Fruit fly (Drosophila melanogaster) whole organism, embryonic: Measurements from ENCODE around the gene CG3764.
A peak's percentile ranks its signal among the peaks of the same experiment; 100 is the strongest.

Source experiments
- Bgb ChIP-seq: fragments of 200-800 bp; sonication (Bioruptor generic); IDR thresholded peaks from 2 replicates; pipeline ENCODE4 v1.3.6; 2022; ENCODE audit warnings: missing biosample characterization, missing genetic modification characterization; ENCODE audit not compliant: partially characterized antibody
- BtbVII ChIP-seq: fragments of 200-800 bp; sonication (Bioruptor generic); optimal IDR thresholded peaks from 3 replicates; lab custom pipeline; 2017; ENCODE audit warnings: missing biosample characterization, mild to moderate bottlenecking, missing genetic modification characterization
- CG10274 ChIP-seq: fragments of 200-800 bp; sonication (Bioruptor generic); optimal IDR thresholded peaks from 3 replicates; lab custom pipeline; 2017; ENCODE audit warnings: missing biosample characterization, mild to moderate bottlenecking, missing genetic modification characterization
- CG10543 ChIP-seq: fragments of 200-800 bp; sonication (Bioruptor generic); optimal IDR thresholded peaks from 3 replicates; lab custom pipeline; 2017; ENCODE audit warnings: missing biosample characterization, mild to moderate bottlenecking, missing genetic modification characterization, moderate library complexity
- CG10959 ChIP-seq: fragments of 200-800 bp; sonication (Bioruptor generic); IDR thresholded peaks from 2 replicates; pipeline ENCODE4 v1.3.6; 2022; ENCODE audit warnings: missing biosample characterization, missing genetic modification characterization
- CG10979 ChIP-seq: fragments of 200-800 bp; sonication (Bioruptor generic); optimal IDR thresholded peaks from 2 replicates; lab custom pipeline; 2018; ENCODE audit warnings: missing biosample characterization, mild to moderate bottlenecking, missing genetic modification characterization, moderate library complexity
- CG11456 ChIP-seq: fragments of 200-800 bp; sonication (Bioruptor generic); IDR thresholded peaks from 3 replicates; pipeline ENCODE4 v1.3.6; 2022; ENCODE audit warnings: missing biosample characterization, missing genetic modification characterization
- CG11695 ChIP-seq: fragments of 200-800 bp; sonication (Bioruptor generic); IDR thresholded peaks from 3 replicates; pipeline ENCODE4 v1.3.6; 2022; ENCODE audit warnings: missing biosample characterization, missing genetic modification characterization
- CG12769 ChIP-seq: fragments of 200-800 bp; sonication (Bioruptor generic); optimal IDR thresholded peaks from 2 replicates; lab custom pipeline; 2019; ENCODE audit warnings: missing biosample characterization, mild to moderate bottlenecking, missing genetic modification characterization, moderate library complexity
- CG14014 ChIP-seq: fragments of 200-800 bp; sonication (Bioruptor generic); IDR thresholded peaks from 2 replicates; pipeline ENCODE4 v1.3.6; 2022; ENCODE audit warnings: missing biosample characterization, missing genetic modification characterization
- CG1603 ChIP-seq: fragments of 200-800 bp; sonication (Bioruptor generic); optimal IDR thresholded peaks from 2 replicates; lab custom pipeline; 2019; ENCODE audit warnings: missing biosample characterization, mild to moderate bottlenecking, missing genetic modification characterization, moderate library complexity
- CG17359 ChIP-seq: fragments of 200-800 bp; sonication (Bioruptor generic); optimal IDR thresholded peaks from 3 replicates; lab custom pipeline; 2018; ENCODE audit warnings: missing biosample characterization, mild to moderate bottlenecking, missing genetic modification characterization, moderate library complexity
- CG17829 ChIP-seq: fragments of 200-800 bp; optimal IDR thresholded peaks from 2 replicates; lab custom pipeline; 2019; ENCODE audit warnings: missing biosample characterization, mild to moderate bottlenecking, missing genetic modification characterization, moderate library complexity
- CG2129 ChIP-seq: fragments of 200-800 bp; sonication (Bioruptor generic); IDR thresholded peaks from 2 replicates; pipeline ENCODE4 v1.3.6; 2022; ENCODE audit warnings: missing biosample characterization, missing genetic modification characterization; ENCODE audit not compliant: partially characterized antibody
- CG2889 ChIP-seq: fragments of 200-800 bp; sonication (Bioruptor generic); IDR thresholded peaks from 3 replicates; pipeline ENCODE4 v1.3.6; 2022; ENCODE audit warnings: missing biosample characterization, missing genetic modification characterization
- CG32772 ChIP-seq: fragments of 200-800 bp; sonication (Bioruptor generic); IDR thresholded peaks from 2 replicates; pipeline ENCODE4 v1.3.6; 2022; ENCODE audit warnings: missing biosample characterization, missing genetic modification characterization
- CG33213 ChIP-seq: fragments of 200-800 bp; sonication (Bioruptor generic); optimal IDR thresholded peaks from 3 replicates; lab custom pipeline; 2016; ENCODE audit warnings: missing biosample characterization, missing genetic modification characterization
- CG4360 ChIP-seq: fragments of 200-800 bp; sonication (Bioruptor generic); IDR thresholded peaks from 2 replicates; pipeline ENCODE4 v1.3.6; 2022; ENCODE audit warnings: missing biosample characterization, missing genetic modification characterization
- CG4707 ChIP-seq: fragments of 200-800 bp; sonication (Bioruptor generic); optimal IDR thresholded peaks from 2 replicates; lab custom pipeline; 2018; ENCODE audit warnings: missing biosample characterization, mild to moderate bottlenecking, missing genetic modification characterization, moderate library complexity
- CG5953 ChIP-seq: fragments of 200-800 bp; sonication (Bioruptor generic); IDR thresholded peaks from 2 replicates; pipeline ENCODE4 v1.3.6; 2022; ENCODE audit warnings: missing biosample characterization, missing genetic modification characterization
- CG7839 ChIP-seq: fragments of 200-800 bp; sonication (Bioruptor generic); optimal IDR thresholded peaks from 3 replicates; lab custom pipeline; 2018; ENCODE audit warnings: missing biosample characterization, mild to moderate bottlenecking, missing genetic modification characterization, moderate library complexity
- CG9215 ChIP-seq: fragments of 200-800 bp; sonication (Bioruptor generic); IDR thresholded peaks from 2 replicates; pipeline ENCODE4 v1.3.6; 2022; ENCODE audit warnings: missing biosample characterization, missing genetic modification characterization
- CG9437 ChIP-seq: fragments of 200-800 bp; sonication (Bioruptor generic); optimal IDR thresholded peaks from 2 replicates; lab custom pipeline; 2018; ENCODE audit warnings: missing biosample characterization, mild to moderate bottlenecking, missing genetic modification characterization
- Camta ChIP-seq: fragments of 200-800 bp; sonication (Bioruptor generic); optimal IDR thresholded peaks from 2 replicates; lab custom pipeline; 2016; ENCODE audit warnings: missing biosample characterization, missing genetic modification characterization
- Dip2 ChIP-seq: fragments of 200-800 bp; sonication (Bioruptor generic); IDR thresholded peaks from 2 replicates; pipeline ENCODE4 v1.3.6; 2022; ENCODE audit warnings: missing biosample characterization, missing genetic modification characterization
- Dip3 ChIP-seq: fragments of 200-800 bp; sonication (Bioruptor generic); optimal IDR thresholded peaks from 3 replicates; lab custom pipeline; 2016; ENCODE audit warnings: missing biosample characterization, missing genetic modification characterization
- Dref ChIP-seq: fragments of 200-800 bp; sonication (Bioruptor generic); IDR thresholded peaks from 2 replicates; pipeline ENCODE4 v1.3.6; 2022; ENCODE audit warnings: missing biosample characterization, missing genetic modification characterization
- Hr51 ChIP-seq, 2 experiments: fragments of 200-800 bp; sonication (Bioruptor generic); optimal IDR thresholded peaks; 2 replicates in 1 of 2; 3 replicates in 1 of 2; lab custom pipeline; 2016 to 2018; ENCODE audit warnings: missing biosample characterization in 2 of 2, missing genetic modification characterization in 2 of 2, mild to moderate bottlenecking in 1 of 2, moderate library complexity in 1 of 2
- Lim3 ChIP-seq: fragments of 200-800 bp; sonication (Bioruptor generic); IDR thresholded peaks from 2 replicates; pipeline ENCODE4 v1.3.6; 2022; ENCODE audit warnings: missing biosample characterization, missing genetic modification characterization
- Mad ChIP-seq: fragments of 200-800 bp; sonication (Bioruptor generic); optimal IDR thresholded peaks from 2 replicates; lab custom pipeline; 2016; ENCODE audit warnings: missing biosample characterization, missing genetic modification characterization
- NFAT ChIP-seq: fragments of 200-800 bp; sonication (Bioruptor generic); IDR thresholded peaks from 2 replicates; pipeline ENCODE4 v1.3.6; 2022; ENCODE audit warnings: missing biosample characterization, missing genetic modification characterization
- Pdp1 ChIP-seq, 2 experiments: fragments of 200-800 bp; sonication (Bioruptor generic); optimal IDR thresholded peaks; 3 replicates each; lab custom pipeline; 2016; ENCODE audit warnings: missing biosample characterization in 2 of 2, missing genetic modification characterization in 2 of 2, mild to moderate bottlenecking in 1 of 2, moderate library complexity in 1 of 2
- Trl ChIP-seq, 3 experiments: fragments of >200 bp in 2 of 3; fragments of 200-800 bp in 1 of 3; sonication (Bioruptor generic) in 1 of 3; optimal IDR thresholded peaks; 2 replicates in 1 of 3; 3 replicates in 2 of 3; lab custom pipeline; 2016 to 2017; ENCODE audit warnings: missing biosample characterization in 1 of 3, missing genetic modification characterization in 1 of 3
- bab2 ChIP-seq: fragments of 200-800 bp; sonication (Bioruptor generic); optimal IDR thresholded peaks from 2 replicates; lab custom pipeline; 2016; ENCODE audit warnings: missing biosample characterization, missing genetic modification characterization
- ci ChIP-seq: fragments of 200-800 bp; sonication (Bioruptor generic); IDR thresholded peaks from 3 replicates; pipeline ENCODE4 v1.3.6; 2022; ENCODE audit warnings: missing biosample characterization, missing genetic modification characterization
- dan ChIP-seq: fragments of 200-800 bp; sonication (Bioruptor generic); IDR thresholded peaks from 2 replicates; pipeline ENCODE4 v1.3.6; 2022; ENCODE audit warnings: missing biosample characterization, missing genetic modification characterization
- dmrt11E ChIP-seq: fragments of 200-800 bp; sonication (Bioruptor generic); optimal IDR thresholded peaks from 3 replicates; lab custom pipeline; 2018; ENCODE audit warnings: missing biosample characterization, mild to moderate bottlenecking, missing genetic modification characterization, moderate library complexity
- exex ChIP-seq: fragments of 200-800 bp; sonication (Bioruptor generic); optimal IDR thresholded peaks from 4 replicates; lab custom pipeline; 2018; ENCODE audit warnings: missing biosample characterization, mild to moderate bottlenecking, missing genetic modification characterization, moderate library complexity
- gro ChIP-seq: fragments of 200-800 bp; sonication (Bioruptor generic); optimal IDR thresholded peaks from 2 replicates; lab custom pipeline; 2016; ENCODE audit warnings: missing biosample characterization, missing genetic modification characterization
- kay ChIP-seq: fragments of 200-800 bp; sonication (Bioruptor generic); optimal IDR thresholded peaks from 2 replicates; lab custom pipeline; 2016; ENCODE audit warnings: missing biosample characterization, missing genetic modification characterization
- mirr ChIP-seq: fragments of 200-800 bp; sonication (Bioruptor generic); optimal IDR thresholded peaks from 3 replicates; lab custom pipeline; 2018; ENCODE audit warnings: missing biosample characterization, mild to moderate bottlenecking, missing genetic modification characterization
- otp ChIP-seq: fragments of 200-800 bp; sonication (Bioruptor generic); IDR thresholded peaks from 3 replicates; pipeline ENCODE4, ENCODE4 v1.3.6; 2022; ENCODE audit warnings: missing biosample characterization, missing genetic modification characterization
- pho ChIP-seq: fragments of 200-800 bp; sonication (Bioruptor generic); optimal IDR thresholded peaks from 2 replicates; lab custom pipeline; 2016; ENCODE audit warnings: missing biosample characterization, missing genetic modification characterization
- pros ChIP-seq: fragments of 200-800 bp; sonication (Bioruptor generic); optimal IDR thresholded peaks from 3 replicates; lab custom pipeline; 2019; ENCODE audit warnings: missing biosample characterization, mild to moderate bottlenecking, missing genetic modification characterization, moderate library complexity
- salm ChIP-seq: fragments of 200-800 bp; sonication (Bioruptor generic); optimal IDR thresholded peaks from 2 replicates; lab custom pipeline; 2018; ENCODE audit warnings: missing biosample characterization, mild to moderate bottlenecking, missing genetic modification characterization
- sc ChIP-seq, 3 experiments: fragments of >200 bp in 2 of 3; fragments of 200-800 bp in 1 of 3; sonication (Bioruptor generic) in 1 of 3; optimal IDR thresholded peaks; 2 replicates in 2 of 3; 3 replicates in 1 of 3; lab custom pipeline; 2017; ENCODE audit warnings: mild to moderate bottlenecking in 1 of 3, missing biosample characterization in 1 of 3, missing genetic modification characterization in 1 of 3, missing genetic modification reagents in 1 of 3
- sr ChIP-seq: fragments of 200-800 bp; sonication (Bioruptor generic); IDR thresholded peaks from 3 replicates; pipeline ENCODE4 v1.3.6; 2022; ENCODE audit warnings: missing biosample characterization, missing genetic modification characterization
- unpg ChIP-seq: fragments of 200-800 bp; sonication (Bioruptor generic); optimal IDR thresholded peaks from 3 replicates; lab custom pipeline; 2018; ENCODE audit warnings: missing biosample characterization, mild to moderate bottlenecking, missing genetic modification characterization, moderate library complexity
- vfl ChIP-seq: fragments of 200-800 bp; sonication (Bioruptor generic); optimal IDR thresholded peaks from 2 replicates; lab custom pipeline; 2016; ENCODE audit warnings: missing biosample characterization, missing genetic modification characterization

The CG3764 gene

dm6 chr3L:16958397-16959080, 53.8 kb downstream of the CG3764 start (continued):
- no peak for TF ChIP-seq CG11456 (GFP tag; lab: Robert Waterston, UW)
- no peak for TF ChIP-seq otp (GFP tag; lab: Robert Waterston, UW)
- TF ChIP-seq CG17829: no peak
- TF ChIP-seq Trl (optimal IDR thresholded peaks at IDR 0.05; lab: Kevin White, UChicago): no peak
- no peak for TF ChIP-seq Trl (GFP tag; optimal IDR thresholded peaks at IDR 0.05; lab: Kevin White, UChicago)
- peak; percentile 17 for TF ChIP-seq pros (GFP tag; lab: Kevin White, UChicago)
- no peak for TF ChIP-seq CG32772 (GFP tag; lab: Robert Waterston, UW)
- no peak for TF ChIP-seq vfl (GFP tag; lab: Kevin White, UChicago)
- TF ChIP-seq dan (GFP tag; lab: Robert Waterston, UW): no peak
- TF ChIP-seq Bgb (GFP tag; lab: Robert Waterston, UW): no peak
- no peak for TF ChIP-seq Mad (GFP tag; lab: Kevin White, UChicago)
- TF ChIP-seq Dip2 (GFP tag; lab: Robert Waterston, UW): no peak
- no peak for TF ChIP-seq CG10959 (GFP tag; lab: Robert Waterston, UW)
- no peak for TF ChIP-seq CG33213 (GFP tag; lab: Kevin White, UChicago)
- no peak for TF ChIP-seq salm (tag; lab: Kevin White, UChicago)
- no peak for TF ChIP-seq CG4360 (GFP tag; lab: Robert Waterston, UW)
- no peak for TF ChIP-seq CG9437 (GFP tag; lab: Kevin White, UChicago)
- no peak for TF ChIP-seq CG17359 (tag; lab: Kevin White, UChicago)
- no peak for TF ChIP-seq CG7839
- peak in 1 of 2 experiments; percentile 94 for TF ChIP-seq Pdp1 (GFP tag; optimal IDR thresholded peaks at IDR 0.05; lab: Kevin White, UChicago)
- no peak for TF ChIP-seq CG11695 (GFP tag; lab: Robert Waterston, UW)
- no peak for TF ChIP-seq CG2129 (GFP tag; lab: Robert Waterston, UW)
- TF ChIP-seq CG1603 (tag; lab: Kevin White, UChicago): no peak
- TF ChIP-seq sc (optimal IDR thresholded peaks at IDR 0.05; lab: Kevin White, UChicago): no peak
- no peak for TF ChIP-seq sc (GFP tag; optimal IDR thresholded peaks at IDR 0.05; lab: Kevin White, UChicago)
- peak; percentile 75 for TF ChIP-seq CG10543 (GFP tag; lab: Kevin White, UChicago)
- no peak for TF ChIP-seq CG2889 (GFP tag; lab: Robert Waterston, UW)
- TF ChIP-seq Dip3 (GFP tag; lab: Kevin White, UChicago): no peak
- no peak for TF ChIP-seq Lim3 (GFP tag; lab: Robert Waterston, UW)
- no peak for TF ChIP-seq CG14014 (GFP tag; lab: Robert Waterston, UW)
- TF ChIP-seq CG4707 (GFP tag; lab: Kevin White, UChicago): no peak
- no peak for TF ChIP-seq CG9215 (GFP tag; lab: Robert Waterston, UW)
- no peak for TF ChIP-seq bab2 (GFP tag; lab: Kevin White, UChicago)
- TF ChIP-seq exex (tag; lab: Kevin White, UChicago): peak; percentile 54
- TF ChIP-seq CG10979 (tag; lab: Kevin White, UChicago): no peak
- TF ChIP-seq Hr51 (GFP tag; optimal IDR thresholded peaks at IDR 0.05; lab: Kevin White, UChicago): no peak
- no peak for TF ChIP-seq Dref (GFP tag; lab: Robert Waterston, UW)
- TF ChIP-seq mirr: peak; percentile 66
- no peak for TF ChIP-seq unpg (GFP tag; lab: Kevin White, UChicago)
- TF ChIP-seq CG10274: no peak
- no peak for TF ChIP-seq ci (GFP tag; lab: Robert Waterston, UW)
- no peak for TF ChIP-seq pho (GFP tag; lab: Kevin White, UChicago)
- peak; percentile 92 for TF ChIP-seq CG12769 (tag; lab: Kevin White, UChicago)
- TF ChIP-seq kay (GFP tag; lab: Kevin White, UChicago): no peak
- no peak for TF ChIP-seq NFAT (GFP tag; lab: Robert Waterston, UW)
- no peak for TF ChIP-seq CG5953
- TF ChIP-seq sr: peak; percentile 72; the same call in 1 of the 3 replicates
- TF ChIP-seq dmrt11E (tag; lab: Kevin White, UChicago): no peak
- peak; percentile 45 for TF ChIP-seq gro
- TF ChIP-seq BtbVII (GFP tag; lab: Kevin White, UChicago): peak; percentile 45
- no peak for TF ChIP-seq Camta (GFP tag; lab: Kevin White, UChicago)
